Worm (Caenorhabditis elegans) whole organism, L4/young adult: ENCODE results near the gene F35E8.9.

ENCODE experiments used
- W03F9.2 ChIP-seq: fragments of 150-350 bp; optimal IDR thresholded peaks from 2 replicates; lab custom pipeline; 2014; ENCODE audit warnings: missing biosample characterization, missing genetic modification characterization
- dao-5 ChIP-seq: sonication (generic microtip); optimal IDR thresholded peaks from 2 replicates; lab custom pipeline; 2016; ENCODE audit warnings: missing genotype, missing genetic modification characterization, moderate library complexity, missing compliant biosample characterization
- him-1 ChIP-seq: sonication (generic microtip); optimal IDR thresholded peaks from 2 replicates; lab custom pipeline; 2016; ENCODE audit warnings: missing genotype, missing genetic modification reagents, missing genetic modification characterization, missing compliant biosample characterization

DNA sequence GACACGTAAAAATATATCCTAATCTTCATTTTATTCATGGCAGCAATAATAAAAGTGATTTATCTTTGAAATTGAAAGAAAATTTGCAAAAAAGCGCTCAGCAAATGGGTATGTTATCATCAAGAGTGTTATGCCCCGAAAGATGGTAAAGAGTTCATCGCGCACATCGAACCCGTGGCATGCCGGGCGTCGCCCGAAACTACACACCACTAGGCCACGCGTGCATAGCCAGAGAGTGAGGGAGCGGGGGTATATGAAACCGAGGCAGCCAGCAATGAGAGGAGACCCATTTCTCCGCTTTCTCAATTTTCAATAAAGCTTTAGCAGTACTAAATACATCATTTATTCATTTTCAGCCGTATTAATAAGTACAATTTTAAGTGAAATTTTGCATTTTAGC lies 43.6 kb downstream of the F35E8.9 start:
- TF ChIP-seq W03F9.2 (tag; lab: Kevin White, UChicago), result peak; percentile 70
- TF ChIP-seq him-1 (tag; lab: Kevin White, UChicago), result peak; percentile 57
- peak; percentile 91 for TF ChIP-seq dao-5 (tag; lab: Kevin White, UChicago)
